Worm (Caenorhabditis elegans) whole organism, L2 larva: ENCODE data around the gene tag-52.

ENCODE experiments used
- R02D3.7 ChIP-seq: fragments of 150-350 bp; optimal IDR thresholded peaks from 2 replicates; lab custom pipeline; 2014; ENCODE audit warnings: missing biosample characterization, missing genetic modification characterization
- Y55F3AM.14 ChIP-seq: fragments of 200-800 bp; sonication (Bioruptor generic); optimal IDR thresholded peaks from 2 replicates; lab custom pipeline; 2018; ENCODE audit warnings: mild to moderate bottlenecking, missing genetic modification characterization, missing compliant biosample characterization
- blmp-1 ChIP-seq: sonication (generic microtip); optimal IDR thresholded peaks from 2 replicates; lab custom pipeline; 2017; ENCODE audit warnings: missing genetic modification characterization, mild to moderate bottlenecking, missing compliant biosample characterization, antibody characterized with exemption, moderate library complexity; ENCODE audit not compliant: insufficient read depth
- fos-1 ChIP-seq: fragments of 150-350 bp; optimal IDR thresholded peaks from 2 replicates; lab custom pipeline; 2014; ENCODE audit warnings: missing biosample characterization, missing genetic modification characterization
- lin-13 ChIP-seq: fragments of 150-350 bp; optimal IDR thresholded peaks from 2 replicates; lab custom pipeline; 2014; ENCODE audit warnings: missing biosample characterization, missing genetic modification reagents, missing genetic modification characterization
- nhr-11 ChIP-seq: fragments of 150-350 bp; optimal IDR thresholded peaks from 2 replicates; lab custom pipeline; 2014; ENCODE audit warnings: missing biosample characterization, missing genetic modification characterization
- snpc-4 ChIP-seq: fragments of 150-350 bp; optimal IDR thresholded peaks from 2 replicates; lab custom pipeline; 2014; ENCODE audit warnings: missing biosample characterization, missing genetic modification characterization
- unc-62 ChIP-seq: fragments of 150-350 bp; optimal IDR thresholded peaks from 2 replicates; lab custom pipeline; 2014; ENCODE audit warnings: missing biosample characterization, missing genetic modification reagents, missing genetic modification characterization

DNA sequence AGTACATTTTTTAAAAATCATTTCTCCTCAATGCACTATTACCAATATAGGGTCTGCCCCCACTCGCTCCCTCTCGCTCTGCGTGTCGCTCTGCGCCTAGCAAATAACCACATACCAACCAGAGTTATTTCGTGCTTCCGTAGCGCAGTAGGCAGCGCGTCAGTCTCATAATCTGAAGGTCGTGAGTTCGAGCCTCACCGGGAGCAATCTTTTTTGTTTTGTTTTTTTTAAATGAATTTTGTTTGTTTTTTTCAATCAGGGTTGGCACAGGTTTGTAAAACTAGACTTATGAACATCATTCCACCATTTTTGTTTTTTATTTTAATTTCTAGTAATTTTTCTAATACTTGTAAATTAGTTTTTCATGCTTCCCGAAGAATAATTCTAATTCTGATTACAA lies 19.3 kb upstream of the tag-52 start:
- TF ChIP-seq Y55F3AM.14 (no peak), blmp-1 (tag; lab: Kevin White, UChicago) (no peak), nhr-11 (tag; lab: Kevin White, UChicago) (no peak), lin-13 (GFP tag; lab: Kevin White, UChicago) (peak; percentile 45), fos-1 (tag; lab: Kevin White, UChicago) (peak; percentile 57), unc-62 (no peak), snpc-4 (tag; lab: Kevin White, UChicago) (no peak), R02D3.7 (no peak)
